Worm (Caenorhabditis elegans) whole organism, late embryonic: Measurements from ENCODE around the gene ZK550.6.

Experiments used
- nhr-11 ChIP-seq: fragments of 150-350 bp; optimal IDR thresholded peaks from 2 replicates; lab custom pipeline; 2014; ENCODE audit warnings: missing biosample characterization, missing genetic modification characterization
- unc-42 ChIP-seq: sonication (generic microtip); optimal IDR thresholded peaks from 2 replicates; lab custom pipeline; 2016; ENCODE audit warnings: missing genotype, missing genetic modification characterization, missing compliant biosample characterization

- TF ChIP-seq unc-42 (tag; lab: Kevin White, UChicago) (peak; percentile 94), nhr-11 (tag; lab: Kevin White, UChicago) (no peak)
Observed at ce11 chrIV:17233494-17233893, 28.8 kb downstream of the ZK550.6 start.
